Fruit fly (Drosophila melanogaster) whole organism, embryonic: Measurements from ENCODE around the gene Jhbp14.
"Not testable (repeated sequence)": the region's sequence is repeated elsewhere in the genome, so short reads cannot be mapped to it uniquely, and the experiment has no call there.

ENCODE experiments used
- Atf3 ChIP-seq: fragments of 200-800 bp; sonication (Bioruptor generic); optimal IDR thresholded peaks from 3 replicates; lab custom pipeline; 2016; ENCODE audit warnings: missing biosample characterization, missing genetic modification characterization
- B-H1 ChIP-seq: fragments of 200-800 bp; sonication (Bioruptor generic); IDR thresholded peaks from 3 replicates; pipeline ENCODE4 v1.3.6; 2022; ENCODE audit warnings: missing biosample characterization, missing genetic modification characterization
- Bgb ChIP-seq: fragments of 200-800 bp; sonication (Bioruptor generic); IDR thresholded peaks from 2 replicates; pipeline ENCODE4 v1.3.6; 2022; ENCODE audit warnings: missing biosample characterization, missing genetic modification characterization; ENCODE audit not compliant: partially characterized antibody
- Blimp-1 ChIP-seq: fragments of 200-800 bp; sonication (Bioruptor generic); optimal IDR thresholded peaks from 3 replicates; lab custom pipeline; 2018; ENCODE audit warnings: missing biosample characterization, missing genetic modification characterization, mild to moderate bottlenecking, moderate library complexity, missing genetic modification reagents
- CG11456 ChIP-seq: fragments of 200-800 bp; sonication (Bioruptor generic); IDR thresholded peaks from 3 replicates; pipeline ENCODE4 v1.3.6; 2022; ENCODE audit warnings: missing biosample characterization, missing genetic modification characterization
- CG13894 ChIP-seq: fragments of 200-800 bp; sonication (Bioruptor generic); optimal IDR thresholded peaks from 3 replicates; lab custom pipeline; 2018; ENCODE audit warnings: missing biosample characterization, mild to moderate bottlenecking, missing genetic modification characterization, moderate library complexity
- CG15479 ChIP-seq: fragments of 200-800 bp; sonication (Bioruptor generic); optimal IDR thresholded peaks from 3 replicates; lab custom pipeline; 2019; ENCODE audit warnings: missing biosample characterization, mild to moderate bottlenecking, missing genetic modification characterization, moderate library complexity
- CG15514 ChIP-seq: fragments of 200-800 bp; sonication (Bioruptor generic); optimal IDR thresholded peaks from 3 replicates; lab custom pipeline; 2017; ENCODE audit warnings: missing biosample characterization, missing genetic modification characterization, mild to moderate bottlenecking, moderate library complexity, missing genetic modification reagents
- CG15696 ChIP-seq: fragments of 200-800 bp; sonication (Bioruptor generic); optimal IDR thresholded peaks from 2 replicates; lab custom pipeline; 2019; ENCODE audit warnings: missing biosample characterization, mild to moderate bottlenecking, missing genetic modification characterization, moderate library complexity
- CG18476 ChIP-seq: fragments of 200-800 bp; sonication (Bioruptor generic); optimal IDR thresholded peaks from 2 replicates; lab custom pipeline; 2016; ENCODE audit warnings: missing biosample characterization, mild to moderate bottlenecking, missing genetic modification characterization
- CG2120 ChIP-seq: fragments of 200-800 bp; sonication (Bioruptor generic); optimal IDR thresholded peaks from 3 replicates; lab custom pipeline; 2016; ENCODE audit warnings: missing biosample characterization, missing genetic modification characterization
- CG4424 ChIP-seq: fragments of 200-800 bp; sonication (Bioruptor generic); optimal IDR thresholded peaks from 3 replicates; lab custom pipeline; 2016; ENCODE audit warnings: missing biosample characterization, missing genetic modification characterization
- CG4820 ChIP-seq: fragments of 200-800 bp; sonication (Bioruptor generic); optimal IDR thresholded peaks from 3 replicates; lab custom pipeline; 2016; ENCODE audit warnings: missing biosample characterization, missing genetic modification characterization
- Dad ChIP-seq: fragments of 200-800 bp; sonication (Bioruptor generic); optimal IDR thresholded peaks from 3 replicates; lab custom pipeline; 2016; ENCODE audit warnings: missing biosample characterization, missing genetic modification characterization
- ERR ChIP-seq: fragments of 200-800 bp; sonication (Bioruptor generic); optimal IDR thresholded peaks from 2 replicates; lab custom pipeline; 2016; ENCODE audit warnings: missing biosample characterization, missing genetic modification characterization
- Gug ChIP-seq: fragments of 200-800 bp; sonication (Bioruptor generic); IDR thresholded peaks from 4 replicates; pipeline ENCODE4 v1.3.6; 2022; ENCODE audit warnings: missing biosample characterization, missing genetic modification characterization
- H15 ChIP-seq: fragments of 200-800 bp; sonication (Bioruptor generic); IDR thresholded peaks from 3 replicates; pipeline ENCODE4 v1.3.6; 2022; ENCODE audit warnings: missing biosample characterization, missing genetic modification characterization
- HLH4C ChIP-seq: fragments of 200-800 bp; sonication (Bioruptor generic); IDR thresholded peaks from 3 replicates; pipeline ENCODE4 v1.3.6; 2022; ENCODE audit warnings: missing biosample characterization, missing genetic modification characterization; ENCODE audit not compliant: partially characterized antibody
- Max ChIP-seq: fragments of 200-800 bp; sonication (Bioruptor generic); optimal IDR thresholded peaks from 2 replicates; lab custom pipeline; 2016; ENCODE audit warnings: missing biosample characterization, mild to moderate bottlenecking, missing genetic modification characterization
- Med ChIP-seq: fragments of 200-800 bp; sonication (Bioruptor generic); peaks from one replicate; lab custom pipeline; 2016; ENCODE audit warnings: missing biosample characterization, missing genetic modification characterization, mild to moderate bottlenecking, inconsistent platforms, moderate library complexity
- NFAT ChIP-seq: fragments of 200-800 bp; sonication (Bioruptor generic); IDR thresholded peaks from 2 replicates; pipeline ENCODE4 v1.3.6; 2022; ENCODE audit warnings: missing biosample characterization, missing genetic modification characterization
- Opbp ChIP-seq: fragments of 200-800 bp; sonication (Bioruptor generic); IDR thresholded peaks from 3 replicates; pipeline ENCODE4 v1.3.6; 2022; ENCODE audit warnings: missing biosample characterization, missing genetic modification characterization; ENCODE audit not compliant: partially characterized antibody
- Rfx ChIP-seq: fragments of 200-800 bp; sonication (Bioruptor generic); IDR thresholded peaks from 2 replicates; pipeline ENCODE4 v1.3.6; 2022; ENCODE audit warnings: missing biosample characterization, missing genetic modification characterization
- Xrp1 ChIP-seq: fragments of 200-800 bp; sonication (Bioruptor generic); IDR thresholded peaks from 2 replicates; pipeline ENCODE4 v1.3.6; 2022; ENCODE audit warnings: missing biosample characterization, missing genetic modification characterization
- ci ChIP-seq: fragments of 200-800 bp; sonication (Bioruptor generic); IDR thresholded peaks from 3 replicates; pipeline ENCODE4 v1.3.6; 2022; ENCODE audit warnings: missing biosample characterization, missing genetic modification characterization
- ewg ChIP-seq: fragments of 200-800 bp; sonication (Bioruptor generic); optimal IDR thresholded peaks from 3 replicates; lab custom pipeline; 2017; ENCODE audit warnings: mild to moderate bottlenecking, missing biosample characterization, missing genetic modification reagents, missing genetic modification characterization
- grn ChIP-seq: fragments of 200-800 bp; sonication (Bioruptor generic); optimal IDR thresholded peaks from 3 replicates; lab custom pipeline; 2017; ENCODE audit warnings: missing biosample characterization, missing genetic modification characterization
- gsb ChIP-seq: fragments of 200-800 bp; sonication (Bioruptor generic); IDR thresholded peaks from 2 replicates; pipeline ENCODE4 v1.3.6; 2022; ENCODE audit warnings: missing biosample characterization, missing genetic modification characterization
- gt ChIP-seq: fragments of 200-800 bp; sonication (Bioruptor generic); IDR thresholded peaks from 2 replicates; pipeline ENCODE4 v1.3.6; 2022; ENCODE audit warnings: missing biosample characterization, missing genetic modification characterization
- insv ChIP-seq, 2 experiments: fragments of 200-800 bp; sonication (Bioruptor generic); optimal IDR thresholded peaks; 3 replicates each; lab custom pipeline; 2016 to 2018; ENCODE audit warnings: missing biosample characterization in 2 of 2, missing genetic modification characterization in 2 of 2
- inv ChIP-seq: fragments of 200-800 bp; sonication (Bioruptor generic); IDR thresholded peaks from 2 replicates; pipeline ENCODE4 v1.3.6; 2022; ENCODE audit warnings: missing biosample characterization, missing genetic modification characterization; ENCODE audit not compliant: partially characterized antibody
- jumu ChIP-seq: fragments of 200-800 bp; sonication (Bioruptor generic); optimal IDR thresholded peaks from 3 replicates; lab custom pipeline; 2016; ENCODE audit warnings: missing biosample characterization, missing genetic modification characterization
- ken ChIP-seq: fragments of 200-800 bp; sonication (Bioruptor generic); IDR thresholded peaks from 3 replicates; pipeline ENCODE4 v1.3.6; 2022; ENCODE audit warnings: missing biosample characterization, missing genetic modification characterization
- kni ChIP-seq: fragments of 200-800 bp; sonication (Bioruptor generic); optimal IDR thresholded peaks from 3 replicates; lab custom pipeline; 2017; ENCODE audit warnings: mild to moderate bottlenecking, missing biosample characterization, missing genetic modification reagents, missing genetic modification characterization
- knrl ChIP-seq: fragments of 200-800 bp; sonication (Bioruptor generic); IDR thresholded peaks from 3 replicates; pipeline ENCODE4 v1.3.6; 2022; ENCODE audit warnings: missing biosample characterization, missing genetic modification characterization; ENCODE audit not compliant: partially characterized antibody
- lilli ChIP-seq: fragments of 200-800 bp; sonication (Bioruptor generic); optimal IDR thresholded peaks from 3 replicates; lab custom pipeline; 2016; ENCODE audit warnings: missing biosample characterization, missing genetic modification characterization
- prd ChIP-seq, 3 experiments: fragments of >200 bp in 2 of 3; fragments of 200-800 bp in 1 of 3; sonication (Bioruptor generic) in 1 of 3; optimal IDR thresholded peaks in 2 of 3; IDR thresholded peaks in 1 of 3; 2 replicates in 2 of 3; 3 replicates in 1 of 3; pipeline versions ENCODE4 v1.3.6 to Lab custom; 2017 to 2022; ENCODE audit warnings: missing biosample characterization in 1 of 3, missing genetic modification characterization in 1 of 3
- pros ChIP-seq: fragments of 200-800 bp; sonication (Bioruptor generic); optimal IDR thresholded peaks from 3 replicates; lab custom pipeline; 2019; ENCODE audit warnings: missing biosample characterization, mild to moderate bottlenecking, missing genetic modification characterization, moderate library complexity
- sens ChIP-seq: fragments of 200-800 bp; sonication (Bioruptor generic); peaks from one replicate; lab custom pipeline; 2016; ENCODE audit warnings: missing biosample characterization, missing genetic modification characterization
- slou ChIP-seq: fragments of 200-800 bp; sonication (Bioruptor generic); optimal IDR thresholded peaks from 3 replicates; lab custom pipeline; 2016; ENCODE audit warnings: missing biosample characterization, missing genetic modification characterization
- ssp ChIP-seq: fragments of 200-800 bp; sonication (Bioruptor generic); IDR thresholded peaks from 2 replicates; pipeline ENCODE4 v1.3.6; 2022; ENCODE audit warnings: missing biosample characterization, missing genetic modification characterization
- tgo ChIP-seq: fragments of 200-800 bp; sonication (Bioruptor generic); IDR thresholded peaks from 3 replicates; pipeline ENCODE4 v1.3.6; 2022; ENCODE audit warnings: missing biosample characterization, missing genetic modification characterization
- trh ChIP-seq: fragments of 200-800 bp; sonication (Bioruptor generic); optimal IDR thresholded peaks from 2 replicates; lab custom pipeline; 2016; ENCODE audit warnings: missing biosample characterization, missing genetic modification characterization
- zfh1 ChIP-seq: fragments of 200-800 bp; sonication (Bioruptor generic); IDR thresholded peaks from 3 replicates; pipeline ENCODE4 v1.3.6; 2022; ENCODE audit warnings: missing biosample characterization, missing genetic modification characterization

The Jhbp14 gene

dm6 chr2L:13211764-13212265 is 24.5 kb upstream of the Jhbp14 start, which contains the start of gene CG15482:
Gene CG15482, minus strand, starts transcription at chr2L:13211814.
- TF ChIP-seq Med (GFP tag; lab: Kevin White, UChicago), result peak; percentile 70
- TF ChIP-seq CG15479 (GFP tag; lab: Kevin White, UChicago), result peak; percentile 41
- not testable (repeated sequence) for TF ChIP-seq prd (optimal IDR thresholded peaks at IDR 0.05; lab: Kevin White, UChicago)
- peak; percentile 23; the same call in 1 of the 3 replicates for TF ChIP-seq prd (GFP tag; IDR thresholded peaks at IDR 0.05; lab: Robert Waterston, UW)
- peak; percentile 4 for TF ChIP-seq lilli (GFP tag; lab: Kevin White, UChicago)
- peak; percentile 23; the same call in 1 of the 3 replicates for TF ChIP-seq knrl (GFP tag; lab: Robert Waterston, UW)
- TF ChIP-seq ci (GFP tag; lab: Robert Waterston, UW), result 0 out of 3 replicates have a peak, but pooled peaks have one; percentile 37
- TF ChIP-seq zfh1 (GFP tag; lab: Robert Waterston, UW), result peak; percentile 33; the same call in 1 of the 3 replicates
- peak; percentile 87 for TF ChIP-seq pros (GFP tag; lab: Kevin White, UChicago)
- TF ChIP-seq Xrp1, result peak; percentile 31; the same call in 1 of the 2 replicates
- peak; percentile 2 for TF ChIP-seq kni (GFP tag; lab: Kevin White, UChicago)
- TF ChIP-seq Bgb (GFP tag; lab: Robert Waterston, UW), result peak; percentile 19; the same call in 1 of the 2 replicates
- 0 out of 3 replicates have a peak, but pooled peaks have one; percentile 28 for TF ChIP-seq ken
- TF ChIP-seq sens (GFP tag; lab: Kevin White, UChicago), result peak; percentile 70
- peak in 1 of 2 experiments; percentile 33 for TF ChIP-seq insv (GFP tag; optimal IDR thresholded peaks at IDR 0.05; lab: Kevin White, UChicago)
- TF ChIP-seq Opbp (GFP tag; lab: Robert Waterston, UW), result 0 out of 3 replicates have a peak, but pooled peaks have one; percentile 9
- TF ChIP-seq CG15696, result peak; percentile 33
- peak; percentile 33 for TF ChIP-seq grn (GFP tag; lab: Kevin White, UChicago)

dm6 chr2L:13215010-13215409 is 21.3 kb upstream of the Jhbp14 start, which contains the start of gene kek4:
Gene kek4, minus strand, starts transcription at chr2L:13215350.
- no peak for TF ChIP-seq Blimp-1 (GFP tag; lab: Kevin White, UChicago)
- TF ChIP-seq ewg (GFP tag; lab: Kevin White, UChicago), result peak; percentile 69
- TF ChIP-seq, all 482 proteins: peak for 1

- peak; percentile 64 for TF ChIP-seq CG2120 (GFP tag; lab: Kevin White, UChicago)
- TF ChIP-seq CG13894 (tag; lab: Kevin White, UChicago), result peak; percentile 90
- TF ChIP-seq ERR (GFP tag; lab: Kevin White, UChicago), result peak; percentile 76
- TF ChIP-seq HLH4C, result peak; percentile 25; the same call in 1 of the 3 replicates
- TF ChIP-seq Dad (GFP tag; lab: Kevin White, UChicago), result peak; percentile 68
- TF ChIP-seq CG18476 (GFP tag; lab: Kevin White, UChicago), result peak; percentile 69
- TF ChIP-seq Rfx (GFP tag; lab: Robert Waterston, UW), result peak; percentile 56; the same call in 1 of the 2 replicates
- peak; percentile 29; the same call in 1 of the 2 replicates for TF ChIP-seq ssp
- peak; percentile 56 for TF ChIP-seq Max (GFP tag; lab: Kevin White, UChicago)
- TF ChIP-seq CG4820 (GFP tag; lab: Kevin White, UChicago), result peak; percentile 17
- peak; percentile 40; the same call in 1 of the 3 replicates for TF ChIP-seq B-H1 (GFP tag; lab: Robert Waterston, UW)
- TF ChIP-seq CG4424, result peak; percentile 35
- peak; percentile 43 for TF ChIP-seq jumu (GFP tag; lab: Kevin White, UChicago)
- peak; percentile 69; the same call in 1 of the 3 replicates for TF ChIP-seq CG11456 (GFP tag; lab: Robert Waterston, UW)
- peak; percentile 8 for TF ChIP-seq trh (GFP tag; lab: Kevin White, UChicago)
- peak; percentile 44; the same call in 1 of the 2 replicates for TF ChIP-seq gt (GFP tag; lab: Robert Waterston, UW)
- peak; percentile 47; the same call in 2 of the 3 replicates for TF ChIP-seq tgo (GFP tag; lab: Robert Waterston, UW)
- TF ChIP-seq H15 (GFP tag; lab: Robert Waterston, UW), result peak; percentile 55; the same call in 1 of the 3 replicates
- peak; percentile 33; the same call in 1 of the 2 replicates for TF ChIP-seq inv (GFP tag; lab: Robert Waterston, UW)
- TF ChIP-seq Atf3 (GFP tag; lab: Kevin White, UChicago), result peak; percentile 21
- peak; percentile 49; the same call in 2 of the 4 replicates for TF ChIP-seq Gug
- peak; percentile 38 for TF ChIP-seq ewg (GFP tag; lab: Kevin White, UChicago)
- TF ChIP-seq CG15514 (GFP tag; lab: Kevin White, UChicago), result peak; percentile 28
- TF ChIP-seq gsb (GFP tag; lab: Robert Waterston, UW), result peak; percentile 24; the same call in 1 of the 2 replicates
- peak; percentile 26 for TF ChIP-seq slou
- TF ChIP-seq NFAT (GFP tag; lab: Robert Waterston, UW), result peak; percentile 55; the same call in 1 of the 2 replicates
These were observed 20.6 kb upstream of the Jhbp14 start for dm6 chr2L:13215640-13216129.
